Worm (Caenorhabditis elegans): ENCODE results near the gene F58G1.8.

DNA sequence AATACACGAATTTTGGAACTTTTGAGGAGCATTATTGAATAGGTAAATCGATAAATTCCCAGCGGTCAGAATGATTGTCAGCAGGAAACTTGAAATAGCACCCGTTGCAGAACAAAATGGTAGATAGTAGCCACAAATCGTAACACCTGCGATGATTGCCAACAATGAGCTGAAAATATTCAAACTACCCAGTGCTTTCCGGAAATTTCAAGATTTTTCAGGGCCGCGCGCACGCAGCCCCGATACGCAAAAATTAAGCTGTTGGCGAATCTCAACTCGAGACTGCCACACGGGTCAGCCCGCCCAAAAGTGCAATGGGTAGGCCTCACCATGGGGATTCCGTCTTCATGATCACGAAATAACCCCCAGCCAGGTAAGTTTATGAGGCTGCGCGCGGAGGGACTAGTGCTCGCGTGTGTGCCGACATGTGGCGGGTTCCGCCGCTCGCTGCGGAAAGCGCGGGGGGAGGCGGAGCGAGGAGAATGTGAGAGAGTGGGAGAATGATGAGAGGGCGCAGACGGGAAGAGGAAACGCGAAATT lies 19.2 kb upstream of the F58G1.8 start:
- TF ChIP-seq ztf-26 (tag; optimal IDR thresholded peaks at IDR 0.05) (peak; percentile 96), mxl-1 (tag; optimal IDR thresholded peaks at IDR 0.05) (peak; percentile 90)

Measured in whole organism, young adult.